Worm (Caenorhabditis elegans) whole organism, L4/young adult: ENCODE results near the gene K02E11.6.

Experiments
- dao-5 ChIP-seq: sonication (generic microtip); optimal IDR thresholded peaks from 2 replicates; lab custom pipeline; 2016; ENCODE audit warnings: missing genotype, missing genetic modification characterization, moderate library complexity, missing compliant biosample characterization
- him-1 ChIP-seq: sonication (generic microtip); optimal IDR thresholded peaks from 2 replicates; lab custom pipeline; 2016; ENCODE audit warnings: missing genotype, missing genetic modification reagents, missing genetic modification characterization, missing compliant biosample characterization

DNA sequence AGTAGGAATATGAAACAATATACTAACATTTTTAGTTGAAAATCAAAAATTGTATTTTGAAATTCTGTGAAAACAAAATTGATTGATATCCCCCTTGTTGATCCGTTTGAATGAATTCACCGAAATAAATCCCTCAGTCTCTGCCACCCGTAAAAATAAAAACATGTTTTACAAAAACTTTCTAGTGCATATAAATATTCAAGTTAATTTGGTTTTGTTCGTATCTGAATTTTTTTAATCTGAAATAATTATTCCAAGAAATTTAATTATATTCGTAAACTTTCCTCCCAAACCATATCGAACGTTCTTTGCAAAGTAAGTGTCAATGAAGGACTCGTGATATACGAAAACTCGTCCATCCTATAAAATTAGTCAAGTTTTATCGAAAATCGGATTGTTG, 24.4 kb downstream of the K02E11.6 start, which contains the start of gene F40G12.6:
- TF ChIP-seq him-1 (tag; lab: Kevin White, UChicago) (no peak), dao-5 (no peak)
